Fruit fly (Drosophila melanogaster) whole organism, prepupa: ENCODE data around the gene CG11560.

Source experiments
- Blimp-1 ChIP-seq: fragments of 200-800 bp; sonication (Bioruptor generic); optimal IDR thresholded peaks from 3 replicates; lab custom pipeline; 2017; ENCODE audit warnings: missing biosample characterization, missing genetic modification characterization, mild to moderate bottlenecking, moderate library complexity, missing genetic modification reagents
- CG10669 ChIP-seq: fragments of 200-800 bp; sonication (Bioruptor generic); optimal IDR thresholded peaks from 3 replicates; lab custom pipeline; 2018; ENCODE audit warnings: missing biosample characterization, mild to moderate bottlenecking, missing genetic modification characterization, moderate library complexity
- CG11294 ChIP-seq: fragments of 200-800 bp; sonication (Bioruptor generic); IDR thresholded peaks from 2 replicates; pipeline ENCODE4 v1.3.6; 2022; ENCODE audit warnings: missing biosample characterization, missing genetic modification characterization
- CG11762 ChIP-seq: fragments of 200-800 bp; sonication (Bioruptor generic); optimal IDR thresholded peaks from 3 replicates; lab custom pipeline; 2016; ENCODE audit warnings: missing biosample characterization, missing genetic modification characterization; ENCODE audit not compliant: insufficient read depth
- CG11902 ChIP-seq: fragments of 200-800 bp; sonication (Bioruptor generic); optimal IDR thresholded peaks from 3 replicates; lab custom pipeline; 2016; ENCODE audit warnings: missing biosample characterization, missing genetic modification characterization
- CG15336 ChIP-seq: fragments of 200-800 bp; sonication (Bioruptor generic); IDR thresholded peaks from 2 replicates; pipeline ENCODE4 v1.3.6; 2022; ENCODE audit warnings: missing biosample characterization, missing genetic modification characterization
- CG1621 ChIP-seq: fragments of 200-800 bp; sonication (Bioruptor generic); optimal IDR thresholded peaks from 3 replicates; lab custom pipeline; 2018; ENCODE audit warnings: missing biosample characterization, mild to moderate bottlenecking, missing genetic modification characterization
- CG34406 ChIP-seq: fragments of 200-800 bp; sonication (Bioruptor generic); optimal IDR thresholded peaks from 3 replicates; lab custom pipeline; 2016; ENCODE audit warnings: missing biosample characterization, missing genetic modification characterization
- CG3919 ChIP-seq: fragments of 200-800 bp; sonication (Bioruptor generic); optimal IDR thresholded peaks from 3 replicates; lab custom pipeline; 2016; ENCODE audit warnings: missing biosample characterization, missing genetic modification characterization
- CG6163 ChIP-seq: fragments of 200-800 bp; sonication (Bioruptor generic); IDR thresholded peaks from 3 replicates; pipeline ENCODE4 v1.3.6; 2022; ENCODE audit warnings: missing biosample characterization, missing genetic modification characterization
- CG6276 ChIP-seq: fragments of 200-800 bp; sonication (Bioruptor generic); optimal IDR thresholded peaks from 2 replicates; lab custom pipeline; 2017; ENCODE audit warnings: missing biosample characterization, mild to moderate bottlenecking, missing genetic modification characterization
- CG6792 ChIP-seq: fragments of 200-800 bp; sonication (Bioruptor generic); optimal IDR thresholded peaks from 3 replicates; lab custom pipeline; 2016; ENCODE audit warnings: missing biosample characterization, missing genetic modification characterization
- CG6808 ChIP-seq: fragments of 200-800 bp; sonication (Bioruptor generic); optimal IDR thresholded peaks from 3 replicates; lab custom pipeline; 2017; ENCODE audit warnings: missing biosample characterization, missing genetic modification characterization, mild to moderate bottlenecking, moderate library complexity, missing genetic modification reagents
- CG6854 ChIP-seq: fragments of 200-800 bp; sonication (Bioruptor generic); optimal IDR thresholded peaks from 2 replicates; lab custom pipeline; 2017; ENCODE audit warnings: missing biosample characterization, mild to moderate bottlenecking, missing genetic modification characterization
- CG8319 ChIP-seq: fragments of 200-800 bp; sonication (Bioruptor generic); optimal IDR thresholded peaks from 3 replicates; lab custom pipeline; 2016; ENCODE audit warnings: missing biosample characterization, missing genetic modification characterization
- CG8632 ChIP-seq: fragments of 200-800 bp; sonication (Bioruptor generic); optimal IDR thresholded peaks from 3 replicates; lab custom pipeline; 2016; ENCODE audit warnings: missing biosample characterization, missing genetic modification characterization
- CG9139 ChIP-seq: fragments of 200-800 bp; sonication (Bioruptor generic); optimal IDR thresholded peaks from 3 replicates; lab custom pipeline; 2017; ENCODE audit warnings: missing biosample characterization, mild to moderate bottlenecking, missing genetic modification characterization
- Eip75B ChIP-seq: fragments of 200-800 bp; sonication (Bioruptor generic); optimal IDR thresholded peaks from 3 replicates; lab custom pipeline; 2016; ENCODE audit warnings: missing biosample characterization, missing genetic modification characterization
- Eip93F ChIP-seq: fragments of 200-800 bp; sonication (Bioruptor generic); optimal IDR thresholded peaks from 2 replicates; lab custom pipeline; 2016; ENCODE audit warnings: missing biosample characterization, mild to moderate bottlenecking, missing genetic modification characterization
- Ets21C ChIP-seq: fragments of 200-800 bp; sonication (Bioruptor generic); optimal IDR thresholded peaks from 3 replicates; lab custom pipeline; 2016; ENCODE audit warnings: missing biosample characterization, missing genetic modification characterization
- Ets96B ChIP-seq: fragments of 200-800 bp; optimal IDR thresholded peaks from 2 replicates; lab custom pipeline; 2019; ENCODE audit warnings: missing biosample characterization, mild to moderate bottlenecking, missing genetic modification characterization, moderate library complexity
- Gug ChIP-seq: fragments of 200-800 bp; sonication (Bioruptor generic); IDR thresholded peaks from 2 replicates; pipeline ENCODE4 v1.3.6; 2022; ENCODE audit warnings: missing biosample characterization, missing genetic modification characterization
- Hr38 ChIP-seq: sonication (Bioruptor generic); optimal IDR thresholded peaks from 2 replicates; lab custom pipeline; 2016; ENCODE audit warnings: missing biosample characterization, missing genetic modification characterization
- Hr39 ChIP-seq: fragments of 200-800 bp; sonication (Bioruptor generic); optimal IDR thresholded peaks from 2 replicates; lab custom pipeline; 2016; ENCODE audit warnings: missing biosample characterization, missing genetic modification characterization
- Hr4 ChIP-seq: fragments of 200-800 bp; sonication (Bioruptor generic); optimal IDR thresholded peaks from 3 replicates; lab custom pipeline; 2016; ENCODE audit warnings: missing biosample characterization, missing genetic modification characterization
- Lpt ChIP-seq: fragments of 200-800 bp; sonication (Bioruptor generic); optimal IDR thresholded peaks from 3 replicates; lab custom pipeline; 2016; ENCODE audit warnings: missing biosample characterization, missing genetic modification characterization
- Met ChIP-seq: fragments of 200-800 bp; sonication (Bioruptor generic); optimal IDR thresholded peaks from 3 replicates; lab custom pipeline; 2016; ENCODE audit warnings: missing biosample characterization, missing genetic modification characterization
- OdsH ChIP-seq: fragments of 200-800 bp; sonication (Bioruptor generic); optimal IDR thresholded peaks from 3 replicates; lab custom pipeline; 2016; ENCODE audit warnings: missing biosample characterization, missing genetic modification characterization
- Sox102F ChIP-seq: fragments of 200-800 bp; sonication (Bioruptor generic); optimal IDR thresholded peaks from 2 replicates; lab custom pipeline; 2016; ENCODE audit warnings: missing biosample characterization, mild to moderate bottlenecking, missing genetic modification characterization
- Sox14 ChIP-seq: fragments of 200-800 bp; sonication (Bioruptor generic); optimal IDR thresholded peaks from 3 replicates; lab custom pipeline; 2016; ENCODE audit warnings: missing biosample characterization, missing genetic modification characterization
- achi ChIP-seq: fragments of 200-800 bp; sonication (Bioruptor generic); optimal IDR thresholded peaks from 3 replicates; lab custom pipeline; 2016; ENCODE audit warnings: missing biosample characterization, missing genetic modification characterization
- acj6 ChIP-seq: fragments of 200-800 bp; sonication (Bioruptor generic); optimal IDR thresholded peaks from 3 replicates; lab custom pipeline; 2016; ENCODE audit warnings: missing biosample characterization, missing genetic modification characterization
- cyc ChIP-seq: fragments of 200-800 bp; sonication (Bioruptor generic); optimal IDR thresholded peaks from 3 replicates; lab custom pipeline; 2016; ENCODE audit warnings: missing biosample characterization, missing genetic modification characterization
- eg ChIP-seq: fragments of 200-800 bp; sonication (Bioruptor generic); IDR thresholded peaks from 3 replicates; pipeline ENCODE4 v1.3.6; 2022; ENCODE audit warnings: missing biosample characterization, missing genetic modification characterization
- fd59A ChIP-seq: fragments of 200-800 bp; sonication (Bioruptor generic); optimal IDR thresholded peaks from 2 replicates; lab custom pipeline; 2017; ENCODE audit warnings: missing biosample characterization, mild to moderate bottlenecking, missing genetic modification characterization, missing genetic modification reagents
- fd85E ChIP-seq: fragments of 200-800 bp; sonication (Bioruptor generic); optimal IDR thresholded peaks from 3 replicates; lab custom pipeline; 2016; ENCODE audit warnings: missing biosample characterization, missing genetic modification characterization
- fkh ChIP-seq: fragments of 200-800 bp; sonication (Bioruptor generic); optimal IDR thresholded peaks from 3 replicates; lab custom pipeline; 2017; ENCODE audit warnings: missing biosample characterization, mild to moderate bottlenecking, missing genetic modification characterization, moderate library complexity
- lz ChIP-seq: fragments of 200-800 bp; sonication (Bioruptor generic); optimal IDR thresholded peaks from 3 replicates; lab custom pipeline; 2016; ENCODE audit warnings: missing biosample characterization, missing genetic modification characterization
- net ChIP-seq: fragments of 200-800 bp; sonication (Bioruptor generic); optimal IDR thresholded peaks from 3 replicates; lab custom pipeline; 2016; ENCODE audit warnings: missing biosample characterization, missing genetic modification characterization
- pdm3 ChIP-seq: fragments of 200-800 bp; sonication (Bioruptor generic); optimal IDR thresholded peaks from 3 replicates; lab custom pipeline; 2016; ENCODE audit warnings: missing biosample characterization, missing genetic modification characterization
- salr ChIP-seq, 2 experiments: fragments of 200-800 bp; sonication (Bioruptor generic); optimal IDR thresholded peaks; 3 replicates each; lab custom pipeline; 2016 to 2018; ENCODE audit warnings: missing biosample characterization in 2 of 2, missing genetic modification characterization in 2 of 2, mild to moderate bottlenecking in 1 of 2
- spab ChIP-seq: fragments of 200-800 bp; sonication (Bioruptor generic); optimal IDR thresholded peaks from 2 replicates; lab custom pipeline; 2017; ENCODE audit warnings: missing biosample characterization, mild to moderate bottlenecking, missing genetic modification characterization, missing genetic modification reagents
- ss ChIP-seq, 2 experiments: fragments of 200-800 bp; sonication (Bioruptor generic); optimal IDR thresholded peaks; 2 replicates in 1 of 2; 3 replicates in 1 of 2; lab custom pipeline; 2017 to 2018; ENCODE audit warnings: mild to moderate bottlenecking in 2 of 2, missing biosample characterization in 2 of 2, missing genetic modification characterization in 2 of 2, moderate library complexity in 1 of 2
- svp ChIP-seq: fragments of 200-800 bp; sonication (Bioruptor generic); peaks from one replicate; lab custom pipeline; 2016; ENCODE audit warnings: missing biosample characterization, missing genetic modification characterization
- topi ChIP-seq: fragments of 200-800 bp; sonication (Bioruptor generic); optimal IDR thresholded peaks from 3 replicates; lab custom pipeline; 2016; ENCODE audit warnings: missing biosample characterization, missing genetic modification characterization
- vri ChIP-seq: fragments of 200-800 bp; sonication (Bioruptor generic); optimal IDR thresholded peaks from 3 replicates; lab custom pipeline; 2016; ENCODE audit warnings: missing biosample characterization, mild to moderate bottlenecking, missing genetic modification characterization

The CG11560 gene

DNA sequence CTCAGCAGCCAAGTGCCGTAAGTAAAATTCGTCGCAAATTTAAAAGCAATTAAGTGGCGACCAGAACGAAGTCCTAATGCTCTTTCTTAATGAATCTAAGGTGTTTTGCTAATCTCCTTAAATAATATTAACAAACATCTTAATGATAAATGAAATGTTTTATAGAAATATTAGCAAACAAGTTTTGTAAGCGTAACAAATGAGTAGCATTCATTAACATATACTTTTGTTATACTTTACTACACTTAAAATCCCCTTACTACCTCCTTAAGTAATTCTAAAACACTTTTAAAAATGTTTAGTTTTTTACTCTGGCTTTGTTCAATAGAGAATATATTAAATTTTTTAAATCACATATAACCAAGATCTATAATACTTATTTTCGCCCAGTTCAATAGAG lies 23.9 kb upstream of the CG11560 start (continued):
- TF ChIP-seq Hr38 (GFP tag; lab: Kevin White, UChicago) (no peak), Hr4 (no peak), Met (GFP tag; lab: Kevin White, UChicago) (peak; percentile 37), Hr39 (GFP tag; lab: Kevin White, UChicago) (peak; percentile 1), OdsH (GFP tag; lab: Kevin White, UChicago) (peak; percentile 2), fkh (GFP tag; lab: Kevin White, UChicago) (no peak), Eip93F (GFP tag; lab: Kevin White, UChicago) (no peak), CG1621 (tag; lab: Kevin White, UChicago) (no peak), CG10669 (GFP tag; lab: Kevin White, UChicago) (no peak), cyc (peak; percentile 28)

DNA sequence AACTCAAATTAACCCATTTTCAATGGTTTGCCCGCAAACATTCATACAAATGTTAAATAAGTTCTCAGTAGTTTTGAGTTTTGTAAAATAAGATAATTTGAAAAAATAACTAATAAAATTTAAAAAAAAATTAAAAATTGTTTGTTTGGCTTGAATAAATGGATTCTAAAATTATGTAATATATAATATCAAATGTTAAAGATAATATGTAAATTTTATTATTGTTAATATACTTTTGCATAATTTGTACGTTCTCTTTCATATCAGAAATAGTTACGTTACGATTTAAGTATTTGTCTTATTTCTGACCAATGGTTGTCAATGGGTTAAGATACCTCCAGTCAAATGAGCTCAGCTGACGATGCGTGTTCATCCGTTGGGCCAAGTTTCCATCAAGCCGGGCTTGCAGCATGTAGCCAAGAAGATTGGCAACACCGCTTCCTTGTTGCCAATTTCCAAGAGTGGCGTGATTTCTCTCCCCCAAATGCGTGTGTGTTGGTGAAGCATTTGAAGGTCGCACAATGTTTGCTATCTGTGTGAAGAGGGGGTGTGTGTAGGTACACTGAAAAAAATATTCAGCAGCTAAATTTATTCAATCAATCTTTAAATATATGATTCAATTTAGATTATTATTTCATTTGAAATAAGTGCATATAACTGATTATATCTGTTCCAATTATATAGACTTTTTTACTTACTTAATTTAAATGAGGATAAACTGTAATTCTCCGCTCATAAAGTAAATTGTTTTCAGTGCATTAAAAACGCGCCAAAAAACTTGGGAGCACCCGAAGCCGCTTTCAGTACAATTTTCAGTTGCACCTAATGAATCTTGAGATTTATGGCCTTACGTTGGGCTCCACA lies 22.8 kb upstream of the CG11560 start:
- peak; percentile 54; the same call in 1 of the 3 replicates for TF ChIP-seq eg (GFP tag; lab: Robert Waterston, UW)
- TF ChIP-seq Eip93F (GFP tag; lab: Kevin White, UChicago): no peak
- peak; percentile 6 for TF ChIP-seq CG11902 (GFP tag; lab: Kevin White, UChicago)
- TF ChIP-seq ss (GFP tag; optimal IDR thresholded peaks at IDR 0.05; lab: Kevin White, UChicago): peak; percentile 38 to 64
- 0 out of 2 replicates have a peak, but pooled peaks have one; percentile 30 for TF ChIP-seq Gug (GFP tag; lab: Robert Waterston, UW)
- TF ChIP-seq Sox102F (GFP tag; lab: Kevin White, UChicago): peak; percentile 62
- TF ChIP-seq Hr4: peak; percentile 54
- TF ChIP-seq fkh (GFP tag; lab: Kevin White, UChicago): no peak
- TF ChIP-seq Lpt: no peak
- peak; percentile 66 for TF ChIP-seq CG3919 (GFP tag; lab: Kevin White, UChicago)
- peak; percentile 57 for TF ChIP-seq pdm3 (GFP tag; lab: Kevin White, UChicago)
- TF ChIP-seq Hr38 (GFP tag; lab: Kevin White, UChicago): no peak
- TF ChIP-seq CG34406: peak; percentile 55
- peak; percentile 9 for TF ChIP-seq spab (GFP tag; lab: Kevin White, UChicago)
- peak; percentile 2 for TF ChIP-seq Blimp-1 (GFP tag; lab: Kevin White, UChicago)
- peak; percentile 48 for TF ChIP-seq CG9139 (GFP tag; lab: Kevin White, UChicago)
- peak; percentile 14 for TF ChIP-seq CG10669 (GFP tag; lab: Kevin White, UChicago)
- peak in 1 of 2 experiments; percentile 32 for TF ChIP-seq salr (GFP tag; optimal IDR thresholded peaks at IDR 0.05; lab: Kevin White, UChicago)
- no peak for TF ChIP-seq fd85E (GFP tag; lab: Kevin White, UChicago)
- TF ChIP-seq Ets21C (GFP tag; lab: Kevin White, UChicago): peak; percentile 2
- TF ChIP-seq CG15336 (GFP tag; lab: Robert Waterston, UW): peak; percentile 75
- peak; percentile 42 for TF ChIP-seq CG6808 (GFP tag; lab: Kevin White, UChicago)
- TF ChIP-seq topi (GFP tag; lab: Kevin White, UChicago): peak; percentile 62
- TF ChIP-seq CG6276 (GFP tag; lab: Kevin White, UChicago): peak; percentile 57
- peak; percentile 42 for TF ChIP-seq achi (GFP tag; lab: Kevin White, UChicago)
- TF ChIP-seq Met (GFP tag; lab: Kevin White, UChicago): peak; percentile 58
- peak; percentile 50 for TF ChIP-seq CG8632
- TF ChIP-seq Eip75B (GFP tag; lab: Kevin White, UChicago): peak; percentile 51
- TF ChIP-seq acj6 (GFP tag; lab: Kevin White, UChicago): peak; percentile 44
- TF ChIP-seq fd59A (GFP tag; lab: Kevin White, UChicago): peak; percentile 19
- no peak for TF ChIP-seq CG8319
- peak; percentile 7 for TF ChIP-seq Hr39 (GFP tag; lab: Kevin White, UChicago)
- TF ChIP-seq CG6163 (GFP tag; lab: Robert Waterston, UW): peak; percentile 75
- peak; percentile 37 for TF ChIP-seq Sox14 (GFP tag; lab: Kevin White, UChicago)
- peak; percentile 56 for TF ChIP-seq Ets96B (tag; lab: Kevin White, UChicago)
- no peak for TF ChIP-seq CG11294
- TF ChIP-seq cyc: peak; percentile 59
- peak; percentile 34 for TF ChIP-seq CG6854 (GFP tag; lab: Kevin White, UChicago)
- TF ChIP-seq net (GFP tag; lab: Kevin White, UChicago): peak; percentile 42
- TF ChIP-seq svp (GFP tag; lab: Kevin White, UChicago): peak; percentile 77
- TF ChIP-seq CG11762 (GFP tag; lab: Kevin White, UChicago): peak; percentile 23
- TF ChIP-seq vri (GFP tag; lab: Kevin White, UChicago): peak; percentile 26
- peak; percentile 21 for TF ChIP-seq CG6792
- peak; percentile 6 for TF ChIP-seq CG1621 (tag; lab: Kevin White, UChicago)
- TF ChIP-seq lz (GFP tag; lab: Kevin White, UChicago): peak; percentile 37
